Worm (Caenorhabditis elegans) whole organism, dauer: ENCODE data around the gene F40G12.4.
"Not testable (repeated sequence)": the region's sequence is repeated elsewhere in the genome, so short reads cannot be mapped to it uniquely, and the experiment has no call there.

Experiments used
- unc-62 ChIP-seq: sonication (generic microtip); optimal IDR thresholded peaks from 2 replicates; lab custom pipeline; 2017; ENCODE audit warnings: missing biosample characterization, missing genetic modification reagents, missing genetic modification characterization

F40G12.4 gene

DNA sequence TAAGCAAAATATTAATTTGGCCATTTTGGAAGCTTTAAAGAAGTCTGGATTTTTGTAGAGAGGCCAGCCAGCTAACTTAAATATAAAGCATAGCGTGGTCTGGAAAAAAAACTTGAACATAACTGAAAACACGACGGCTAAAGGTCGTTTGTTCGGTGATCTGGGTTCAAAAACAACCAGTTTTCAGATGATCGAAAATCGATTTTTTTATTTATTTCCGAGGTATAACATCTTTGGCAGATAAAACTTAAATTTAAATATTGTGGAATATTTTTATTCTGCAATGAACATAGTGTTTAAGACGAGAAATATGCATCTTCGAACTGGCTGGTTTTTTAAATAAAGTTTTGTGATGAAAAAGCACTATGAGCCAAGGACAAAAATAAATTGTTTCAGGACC, at the start of gene F40G12.4:
Gene F40G12.4, minus strand, starts transcription at position 101 of the 400 bp plus-strand sequence.
- TF ChIP-seq unc-62 (GFP tag; lab: Kevin White, UChicago), result no peak

DNA sequence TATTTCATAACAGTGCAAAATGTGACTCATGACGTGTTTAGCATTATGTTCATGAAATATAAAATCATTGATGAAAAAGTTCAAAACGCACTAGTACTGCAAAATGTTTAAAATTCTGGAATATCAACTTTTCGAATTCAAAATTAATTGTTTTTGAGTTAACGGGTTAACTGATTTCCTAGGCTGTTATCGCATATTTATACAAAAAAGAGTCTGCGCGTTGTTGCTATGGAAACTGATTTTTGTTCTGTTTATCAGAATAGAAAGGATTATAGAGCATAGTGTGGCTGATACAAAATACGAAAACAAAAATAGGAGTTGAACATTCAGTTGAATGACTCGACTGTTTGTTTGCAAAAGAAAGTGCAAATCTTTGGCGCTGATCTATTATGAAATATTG, 49.1 kb upstream of the F40G12.4 start:
- TF ChIP-seq unc-62 (GFP tag; lab: Kevin White, UChicago), result no peak

DNA sequence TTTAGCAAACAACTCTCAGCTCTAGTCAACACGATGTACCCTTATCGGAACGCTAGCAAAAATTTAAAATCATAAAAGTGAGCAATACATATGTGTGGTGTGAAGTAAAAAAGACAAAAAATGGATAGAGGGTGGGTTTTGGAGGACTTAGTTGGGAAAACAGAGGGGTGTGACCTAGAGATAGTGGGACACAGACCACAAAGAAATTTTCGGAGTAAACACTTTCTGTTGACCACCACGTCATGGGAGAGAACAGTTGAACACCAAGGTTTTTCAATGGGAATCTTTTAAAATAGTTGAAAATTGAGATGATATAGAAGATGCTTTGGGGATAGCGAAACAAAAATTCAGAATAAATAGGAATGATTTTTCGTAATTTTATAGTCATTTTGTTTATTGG, 48.7 kb upstream of the F40G12.4 start:
- TF ChIP-seq unc-62 (GFP tag; lab: Kevin White, UChicago), result no peak

DNA sequence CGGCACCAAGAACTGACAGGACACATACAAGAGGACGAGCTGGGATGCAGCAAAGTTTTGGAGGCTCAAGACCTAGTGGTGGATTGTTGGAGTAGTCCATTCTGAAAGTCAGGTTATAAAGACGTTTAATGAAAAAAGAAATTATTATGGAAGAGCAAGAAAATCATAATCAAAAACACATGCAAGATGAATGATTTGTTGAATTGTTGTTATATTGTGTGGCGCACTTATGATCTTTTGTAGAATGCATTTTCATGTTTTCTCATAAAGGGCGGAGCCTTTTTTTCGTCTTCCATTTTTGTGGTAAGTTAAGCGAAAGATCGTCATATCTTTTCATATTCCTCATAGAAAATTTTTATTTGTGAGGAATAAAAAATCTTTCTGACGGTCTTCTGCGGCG, 48.0 kb upstream of the F40G12.4 start, which contains the start of gene F47B8.2:
Gene F47B8.2, minus strand, starts transcription at position 101 of the 400 bp plus-strand sequence.
- TF ChIP-seq unc-62 (GFP tag; lab: Kevin White, UChicago), result no peak

DNA sequence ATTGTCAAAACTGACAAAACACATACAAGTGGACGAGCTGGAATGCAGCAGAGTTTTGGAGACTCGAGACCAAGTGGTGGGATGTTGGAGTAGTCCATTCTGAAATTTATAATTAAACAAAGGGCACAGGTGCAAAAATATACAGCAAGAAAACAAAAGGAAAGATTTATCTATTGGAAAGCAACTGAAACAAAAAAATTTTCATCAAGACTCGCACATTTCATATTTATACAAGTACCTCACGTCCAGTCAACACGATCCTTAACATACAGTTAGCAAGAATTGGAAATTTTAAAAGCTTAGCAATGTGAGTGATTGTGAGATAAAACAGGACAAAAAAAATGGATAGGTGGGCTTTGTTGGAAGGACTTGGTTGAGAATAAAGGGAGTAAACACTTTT, 45.7 kb upstream of the F40G12.4 start, which contains the start of gene F47B8.1:
Gene F47B8.1, minus strand, starts transcription at position 101 of the 400 bp plus-strand sequence.
- TF ChIP-seq unc-62 (GFP tag; lab: Kevin White, UChicago), result no peak

DNA sequence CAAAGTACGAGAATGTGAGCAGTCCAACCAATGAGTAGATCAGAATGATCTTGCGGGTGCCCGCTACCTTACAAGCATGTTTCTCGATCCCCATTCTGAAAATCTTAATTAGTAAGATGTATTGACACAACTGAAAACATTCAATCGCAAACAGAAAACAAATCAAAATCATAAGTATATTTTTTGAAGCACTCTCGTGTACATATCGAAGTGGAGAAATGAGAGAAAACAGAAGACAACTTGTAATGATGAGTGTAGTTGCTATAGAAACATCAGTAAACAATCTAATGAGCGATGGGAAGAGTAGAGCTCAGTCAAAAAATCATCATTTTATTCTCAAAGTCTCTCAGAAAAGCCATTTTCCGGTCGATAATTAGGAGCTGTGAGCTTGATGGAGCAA, 44.2 kb upstream of the F40G12.4 start, which contains the start of gene F14D7.8:
Gene F14D7.8, minus strand, starts transcription at position 101 of the 400 bp plus-strand sequence.
- TF ChIP-seq unc-62 (GFP tag; lab: Kevin White, UChicago), result no peak

DNA sequence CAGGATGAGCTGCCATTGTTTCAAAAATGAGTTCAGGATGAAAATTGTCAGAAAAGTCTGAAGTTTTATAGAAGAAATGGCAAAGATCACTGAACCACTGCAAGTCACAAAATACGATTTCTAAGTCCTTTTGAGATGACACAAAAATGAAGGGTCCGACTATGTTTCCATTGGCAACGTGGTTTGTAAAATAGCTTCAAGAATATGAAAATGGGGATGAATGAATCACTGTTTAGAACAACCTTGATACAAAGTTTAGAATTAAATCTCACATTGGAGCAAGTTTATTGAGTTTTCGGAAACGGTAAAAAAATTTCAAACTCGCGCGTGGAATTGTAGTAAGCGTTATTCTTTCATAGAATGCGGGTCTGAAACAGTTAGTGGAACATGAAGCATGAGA, 42.6 kb upstream of the F40G12.4 start, which contains the start of gene ddn-3:
Gene ddn-3, minus strand, starts transcription at position 101 of the 400 bp plus-strand sequence.
- TF ChIP-seq unc-62 (GFP tag; lab: Kevin White, UChicago), result no peak

DNA sequence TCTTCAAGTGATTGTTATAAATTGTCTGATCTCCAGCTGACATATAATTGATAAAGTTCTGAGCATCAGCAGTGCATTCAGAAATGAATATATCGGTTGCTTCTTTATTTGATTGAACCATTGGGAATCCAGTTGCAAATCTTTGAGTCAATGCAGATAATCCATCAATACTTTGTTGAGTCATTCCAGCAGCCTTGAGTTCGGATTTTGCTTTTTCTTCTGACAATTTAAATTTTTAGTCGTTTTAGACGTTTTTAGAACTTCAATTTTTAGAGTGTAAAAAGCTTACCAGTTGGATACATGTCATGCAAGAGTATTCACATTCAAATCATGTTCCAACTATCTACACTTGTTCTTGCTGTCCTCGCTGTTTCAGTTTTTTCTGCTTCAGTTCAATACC, 41.1 kb upstream of the F40G12.4 start, which contains the start of gene F14D7.14:
Gene F14D7.14, plus strand, starts transcription at position 301 of the 400 bp plus-strand sequence.
- TF ChIP-seq unc-62 (GFP tag; lab: Kevin White, UChicago), result not testable (repeated sequence)

DNA sequence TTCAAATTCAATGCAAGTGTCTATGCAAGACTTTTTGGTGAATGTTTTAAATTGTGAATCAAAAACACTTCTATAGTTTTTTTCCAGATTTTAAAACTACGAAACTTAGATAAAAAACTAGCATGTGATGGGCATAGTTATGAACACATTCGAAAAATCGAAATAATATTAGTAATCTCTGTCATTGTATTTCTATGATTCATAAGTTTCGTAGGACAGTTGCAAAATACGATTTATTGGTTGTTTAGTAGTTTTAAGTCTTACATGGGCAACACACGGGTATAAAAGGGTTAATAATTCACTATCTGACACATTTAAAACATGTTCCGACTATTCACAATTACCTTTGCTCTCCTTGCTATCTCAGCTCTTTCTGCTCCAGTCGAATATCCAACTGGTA, 39.6 kb upstream of the F40G12.4 start, which contains the start of gene spig-5:
Gene spig-5, plus strand, starts transcription at position 301 of the 400 bp plus-strand sequence.
- TF ChIP-seq unc-62 (GFP tag; lab: Kevin White, UChicago), result not testable (repeated sequence)

DNA sequence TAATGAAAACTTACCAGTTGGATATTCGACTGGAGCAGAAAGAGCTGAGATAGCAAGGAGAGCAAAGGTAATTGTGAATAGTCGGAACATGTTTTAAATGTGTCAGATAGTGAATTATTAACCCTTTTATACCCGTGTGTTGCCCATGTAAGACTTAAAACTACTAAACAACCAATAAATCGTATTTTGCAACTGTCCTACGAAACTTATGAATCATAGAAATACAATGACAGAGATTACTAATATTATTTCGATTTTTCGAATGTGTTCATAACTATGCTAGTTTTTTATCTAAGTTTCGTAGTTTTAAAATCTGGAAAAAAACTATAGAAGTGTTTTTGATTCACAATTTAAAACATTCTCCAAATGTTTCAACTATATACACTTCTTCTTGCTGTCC, 38.3 kb upstream of the F40G12.4 start, which contains the start of gene spig-4:
Gene spig-4, minus strand, starts transcription at position 101 of the 400 bp plus-strand sequence.
- TF ChIP-seq unc-62 (GFP tag; lab: Kevin White, UChicago), result not testable (repeated sequence)

DNA sequence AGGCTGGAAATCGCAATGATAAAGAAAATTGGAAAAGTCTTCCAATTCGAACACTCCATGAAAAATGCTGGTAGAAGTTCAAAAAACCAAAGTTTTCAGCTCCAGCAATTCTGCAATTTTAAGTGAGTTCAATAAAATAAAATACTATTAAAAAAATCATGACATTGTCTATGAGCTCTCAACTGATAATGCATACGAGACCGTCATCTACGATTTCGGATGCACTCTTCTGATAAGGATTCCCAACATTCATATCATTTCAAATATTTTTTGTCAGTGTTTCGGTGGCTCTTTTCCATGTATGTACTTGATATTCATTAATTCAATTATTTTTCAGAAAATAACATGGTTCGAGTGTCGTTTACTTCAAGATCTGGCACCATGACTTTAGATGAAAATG, 32.6 kb upstream of the F40G12.4 start, which contains the start of gene F14D7.6:
Gene F14D7.6, plus strand, starts transcription at position 338 of the 400 bp plus-strand sequence.
- no peak for TF ChIP-seq unc-62 (GFP tag; lab: Kevin White, UChicago)

DNA sequence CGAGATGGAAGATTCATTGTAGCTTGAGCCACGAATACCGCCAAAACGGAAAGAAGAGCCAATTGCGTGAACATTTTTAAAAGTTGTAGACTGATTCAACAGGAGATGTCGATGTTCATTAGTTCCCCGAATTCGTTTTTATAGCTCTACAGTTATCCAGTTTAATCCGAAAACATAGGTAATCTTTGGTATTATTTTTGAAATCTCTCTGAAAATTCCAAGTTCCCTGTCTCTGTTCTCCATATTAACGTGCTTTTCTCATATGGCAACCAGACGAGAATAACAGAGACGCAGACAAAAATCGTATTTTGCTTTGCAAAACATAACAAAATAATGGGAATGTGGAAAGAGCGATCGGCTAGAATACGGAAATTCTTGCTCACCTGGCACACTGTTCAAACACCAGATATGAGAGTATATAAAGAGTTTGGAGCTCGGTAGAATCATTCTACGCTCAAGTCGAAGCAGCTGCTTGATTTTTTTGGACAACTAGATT, 31.1 kb upstream of the F40G12.4 start, which contains the start of the genes spig-3 and F14D7.12:
Gene spig-3, minus strand, starts transcription at position 101 of the 496 bp plus-strand sequence.
Gene F14D7.12, plus strand, starts transcription at position 446 of the 496 bp plus-strand sequence.
- no peak for TF ChIP-seq unc-62 (GFP tag; lab: Kevin White, UChicago)

DNA sequence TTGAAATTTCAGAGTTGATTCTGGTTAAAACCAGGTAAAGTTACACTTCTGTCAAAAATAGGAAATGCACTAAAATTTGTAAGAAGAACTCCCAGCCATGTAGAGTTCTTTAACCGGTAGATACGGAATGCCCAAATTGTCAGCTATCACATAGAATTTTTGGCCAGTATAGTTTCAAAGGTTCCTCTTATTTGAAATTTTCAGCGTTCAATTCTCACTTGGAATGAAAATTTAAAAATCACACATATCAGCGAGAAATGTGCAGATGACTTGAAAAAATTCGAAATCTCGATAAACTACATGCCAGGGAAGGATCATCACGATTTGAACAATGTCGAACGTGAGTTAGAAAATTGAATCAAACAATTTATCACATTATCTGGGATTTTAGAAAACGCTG, 28.0 kb upstream of the F40G12.4 start, which contains the start of gene F14D7.3:
Gene F14D7.3, plus strand, starts transcription at position 301 of the 400 bp plus-strand sequence.
- no peak for TF ChIP-seq unc-62 (GFP tag; lab: Kevin White, UChicago)

DNA sequence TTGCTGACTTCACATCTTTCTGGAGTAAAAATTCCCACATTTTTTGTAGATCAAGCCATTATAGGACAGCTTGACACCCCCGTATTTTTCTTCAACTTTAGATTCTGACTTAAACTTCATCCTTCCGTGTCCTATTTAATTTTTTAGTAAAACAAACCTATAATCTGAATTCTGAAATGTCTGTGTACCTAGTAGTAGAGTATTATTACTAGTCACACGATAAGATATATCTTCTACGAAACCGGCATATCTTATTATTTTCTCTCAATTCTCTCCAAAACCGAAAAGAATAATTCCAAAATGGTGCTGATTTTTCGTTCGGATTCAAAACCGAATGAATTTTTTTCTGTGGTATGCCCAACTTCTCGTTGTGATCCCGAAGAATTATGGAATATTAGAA, 25.9 kb upstream of the F40G12.4 start, which contains the start of gene F14D7.9:
Gene F14D7.9, plus strand, starts transcription at position 301 of the 400 bp plus-strand sequence.
- TF ChIP-seq unc-62 (GFP tag; lab: Kevin White, UChicago), result no peak

DNA sequence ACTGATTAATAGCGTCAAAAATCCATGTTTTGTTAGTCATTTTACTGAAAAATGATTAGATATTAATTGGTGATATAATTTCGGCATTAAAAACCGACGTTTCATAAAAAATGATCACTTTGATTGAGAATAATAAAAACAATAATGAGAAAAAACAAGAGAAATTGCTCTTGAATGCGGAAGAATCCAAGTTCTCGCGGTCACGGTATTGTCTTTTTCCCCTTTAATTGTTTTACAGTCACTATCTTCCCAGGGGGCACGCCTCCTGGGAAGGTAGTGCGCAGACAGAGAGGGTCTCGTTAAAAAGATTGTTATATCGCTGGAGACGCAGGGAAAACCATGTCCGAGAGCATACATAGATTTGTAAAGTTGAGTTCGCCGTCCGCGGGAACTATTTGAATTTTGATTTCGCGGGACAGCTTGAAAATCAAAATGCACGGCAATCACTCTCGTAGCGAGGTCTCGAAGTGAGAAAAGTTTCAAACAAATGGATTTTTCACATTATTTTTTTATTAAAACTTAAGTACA, 25.2 kb upstream of the F40G12.4 start, which contains the start of gene F14D7.2:
Gene F14D7.2, minus strand, starts transcription at position 51 of the 528 bp plus-strand sequence.
- no peak for TF ChIP-seq unc-62 (GFP tag; lab: Kevin White, UChicago)

DNA sequence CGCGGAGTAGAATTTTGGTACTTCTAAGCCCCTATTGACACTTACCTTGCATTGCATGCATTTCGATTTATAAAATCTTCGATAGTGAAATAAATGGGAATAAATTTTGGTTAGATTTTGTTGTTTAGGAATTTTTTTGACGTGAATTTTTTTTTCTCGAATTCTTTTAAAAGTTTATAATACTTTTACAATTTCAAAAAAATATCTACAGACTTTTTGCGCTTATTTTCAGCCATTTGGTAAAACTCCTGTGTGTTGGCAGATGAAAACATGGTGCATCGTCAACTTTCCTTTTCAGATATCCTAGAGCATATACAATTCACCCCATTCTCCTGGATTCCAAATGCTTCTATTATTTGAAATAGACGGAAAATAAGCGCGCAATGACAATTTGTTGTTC, 22.1 kb upstream of the F40G12.4 start, which contains the start of gene F14D7.18:
Gene F14D7.18, minus strand, starts transcription at position 101 of the 400 bp plus-strand sequence.
- TF ChIP-seq unc-62 (GFP tag; lab: Kevin White, UChicago), result no peak
